Fruit fly (Drosophila melanogaster): ENCODE results near the gene Gr22e.
A peak's percentile ranks its signal among the peaks of the same experiment; 100 is the strongest.

Gr22e gene

dm6 chr2L:1737057-1737581, 46.7 kb upstream of the Gr22e start (continued):
- peak; percentile 70 for TF ChIP-seq HmgZ (tag; optimal IDR thresholded peaks at IDR 0.05)
- peak; percentile 77 for TF ChIP-seq CG17328 (GFP tag; IDR thresholded peaks at IDR 0.05)
- TF ChIP-seq CG5245 (GFP tag; optimal IDR thresholded peaks at IDR 0.05): peak; percentile 86
- no peak; the same call in 1 of the 2 replicates for TF ChIP-seq CG4360 (GFP tag; IDR thresholded peaks at IDR 0.05)
- TF ChIP-seq pan (optimal IDR thresholded peaks at IDR 0.05): peak in 1 of 2 experiments; percentile 48
- peak in 1 of 2 experiments; percentile 90 for TF ChIP-seq pan (GFP tag; optimal IDR thresholded peaks at IDR 0.05 in 1 of 2, IDR thresholded peaks at IDR 0.05 in 1 of 2)
- TF ChIP-seq Camta (GFP tag; optimal IDR thresholded peaks at IDR 0.05): peak; percentile 93
- TF ChIP-seq Jarid2 (GFP tag; optimal IDR thresholded peaks at IDR 0.05): peak; percentile 96
- TF ChIP-seq trh (GFP tag; optimal IDR thresholded peaks at IDR 0.05): peak; percentile 64
- peak; percentile 64 for TF ChIP-seq Deaf1 (tag; optimal IDR thresholded peaks at IDR 0.05)
- TF ChIP-seq CHES-1-like (GFP tag; optimal IDR thresholded peaks at IDR 0.05): peak; percentile 87
- TF ChIP-seq CG6683 (GFP tag; optimal IDR thresholded peaks at IDR 0.05): peak; percentile 73
- peak; percentile 85 for TF ChIP-seq CG1529 (GFP tag; optimal IDR thresholded peaks at IDR 0.05)
- peak; percentile 90 for TF ChIP-seq Atf3 (GFP tag; optimal IDR thresholded peaks at IDR 0.05)
- TF ChIP-seq CG11398 (GFP tag; optimal IDR thresholded peaks at IDR 0.05): peak; percentile 82
- peak; percentile 91 for TF ChIP-seq bab2 (GFP tag; optimal IDR thresholded peaks at IDR 0.05)
- TF ChIP-seq wdn (GFP tag; IDR thresholded peaks at IDR 0.05): peak; percentile 72
- peak; percentile 76 for TF ChIP-seq Six4 (GFP tag; optimal IDR thresholded peaks at IDR 0.05)
- peak; percentile 54 for TF ChIP-seq schlank (tag; optimal IDR thresholded peaks at IDR 0.05)
- TF ChIP-seq CG12104 (GFP tag; optimal IDR thresholded peaks at IDR 0.05): peak; percentile 61
- TF ChIP-seq aop (GFP tag; IDR thresholded peaks at IDR 0.05): no peak
- peak; percentile 35 for TF ChIP-seq CG10565 (GFP tag; optimal IDR thresholded peaks at IDR 0.05)
- TF ChIP-seq CG17186 (GFP tag; optimal IDR thresholded peaks at IDR 0.05): peak; percentile 42
- peak; percentile 48 for TF ChIP-seq CG15514 (GFP tag; optimal IDR thresholded peaks at IDR 0.05)
- TF ChIP-seq CG17568 (GFP tag; optimal IDR thresholded peaks at IDR 0.05): peak; percentile 69
- no peak for TF ChIP-seq dimm (GFP tag; IDR thresholded peaks at IDR 0.05)
- peak; percentile 92 for TF ChIP-seq CG16863 (GFP tag; optimal IDR thresholded peaks at IDR 0.05)
- TF ChIP-seq E2f2 (GFP tag; IDR thresholded peaks at IDR 0.05): peak; percentile 63
- TF ChIP-seq cas (GFP tag; IDR thresholded peaks at IDR 0.05): peak; percentile 61; the same call in 1 of the 2 replicates
- peak; percentile 27 for TF ChIP-seq emc (GFP tag; optimal IDR thresholded peaks at IDR 0.05)
- peak; percentile 89 for TF ChIP-seq CG8089 (GFP tag; optimal IDR thresholded peaks at IDR 0.05)
- peak; percentile 94 for TF ChIP-seq dmrt99B (tag; optimal IDR thresholded peaks at IDR 0.05)
- peak; percentile 93 for TF ChIP-seq row (GFP tag; IDR thresholded peaks at IDR 0.05)
- TF ChIP-seq bbx (GFP tag; IDR thresholded peaks at IDR 0.05; ENCODE audit: partially characterized antibody): peak; percentile 62
- TF ChIP-seq zen (tag; optimal IDR thresholded peaks at IDR 0.05): peak; percentile 82
- peak; percentile 91 for TF ChIP-seq CG12391 (tag; optimal IDR thresholded peaks at IDR 0.05)
- TF ChIP-seq CG3163 (GFP tag; optimal IDR thresholded peaks at IDR 0.05): peak; percentile 73
- TF ChIP-seq nmo (GFP tag; optimal IDR thresholded peaks at IDR 0.05): peak; percentile 93
- TF ChIP-seq gcm (GFP tag; optimal IDR thresholded peaks at IDR 0.05): peak; percentile 81
- TF ChIP-seq CG14441 (GFP tag; IDR thresholded peaks at IDR 0.05): peak; percentile 83
- TF ChIP-seq bowl (GFP tag; IDR thresholded peaks at IDR 0.05): no peak
- peak; percentile 6 for TF ChIP-seq MESR4 (GFP tag; optimal IDR thresholded peaks at IDR 0.05)
- no peak for TF ChIP-seq B-H2 (GFP tag; optimal IDR thresholded peaks at IDR 0.05)
- TF ChIP-seq otp (GFP tag; IDR thresholded peaks at IDR 0.05): peak; percentile 80
- peak; percentile 85 for TF ChIP-seq CG32532 (GFP tag; IDR thresholded peaks at IDR 0.05)
- TF ChIP-seq CG34224 (GFP tag; IDR thresholded peaks at IDR 0.05; ENCODE audit: partially characterized antibody): peak; percentile 14; the same call in 1 of the 3 replicates
- peak; percentile 62 for TF ChIP-seq CG9817 (tag; optimal IDR thresholded peaks at IDR 0.05)
- peak; percentile 68 for TF ChIP-seq CG15073 (GFP tag; optimal IDR thresholded peaks at IDR 0.05)
- TF ChIP-seq CG33557 (GFP tag; optimal IDR thresholded peaks at IDR 0.05): no peak
- TF ChIP-seq Spps (tag; optimal IDR thresholded peaks at IDR 0.05): peak; percentile 55
- peak; percentile 93 for TF ChIP-seq CG17361 (GFP tag; IDR thresholded peaks at IDR 0.05)

Data from whole organism, embryonic.